Fruit fly (Drosophila melanogaster) whole organism, wandering third instar larva: ENCODE measurements around the gene CG31381.

Experiments
- Hnf4 ChIP-seq: fragments of 200-800 bp; sonication (Bioruptor generic); optimal IDR thresholded peaks from 2 replicates; lab custom pipeline; 2016; ENCODE audit warnings: missing biosample characterization, mild to moderate bottlenecking, missing genetic modification characterization
- Jra ChIP-seq: sonication (Bioruptor generic); optimal IDR thresholded peaks from 2 replicates; lab custom pipeline; 2016; ENCODE audit warnings: missing biosample characterization, missing genetic modification characterization
- OdsH ChIP-seq: fragments of 200-800 bp; sonication (Bioruptor generic); optimal IDR thresholded peaks from 2 replicates; lab custom pipeline; 2016; ENCODE audit warnings: missing biosample characterization, mild to moderate bottlenecking, missing genetic modification characterization
- Sp1 ChIP-seq: fragments of 200-800 bp; sonication (Bioruptor generic); optimal IDR thresholded peaks from 3 replicates; lab custom pipeline; 2019; ENCODE audit warnings: missing biosample characterization, mild to moderate bottlenecking, missing genetic modification characterization, moderate library complexity
- fru ChIP-seq: fragments of 200-800 bp; sonication (Bioruptor generic); optimal IDR thresholded peaks from 3 replicates; lab custom pipeline; 2016; ENCODE audit warnings: missing biosample characterization, mild to moderate bottlenecking, missing genetic modification characterization
- h ChIP-seq: fragments of 200-800 bp; sonication (Bioruptor generic); optimal IDR thresholded peaks from 3 replicates; lab custom pipeline; 2016; ENCODE audit warnings: missing biosample characterization, mild to moderate bottlenecking, missing genetic modification characterization
- jim ChIP-seq: fragments of 175-275, 200-325 bp; sonication (Bioruptor generic); optimal IDR thresholded peaks from 2 replicates; lab custom pipeline; 2016; ENCODE audit warnings: missing biosample characterization, mild to moderate bottlenecking, missing genetic modification characterization
- sv ChIP-seq: fragments of 200-800 bp; sonication (Bioruptor generic); optimal IDR thresholded peaks from 3 replicates; lab custom pipeline; 2016; ENCODE audit warnings: missing biosample characterization, missing genetic modification characterization
- woc ChIP-seq: sonication (Bioruptor generic); optimal IDR thresholded peaks from 2 replicates; lab custom pipeline; 2016; ENCODE audit warnings: missing biosample characterization, mild to moderate bottlenecking, missing genetic modification characterization

dm6 chr3R:24875939-24876842 lies 654 bp upstream of the CG31381 start, which contains the start of gene CG3744:
- TF ChIP-seq Sp1: peak; percentile 81
- TF ChIP-seq woc (GFP tag; lab: Kevin White, UChicago): peak; percentile 88
- TF ChIP-seq Jra (GFP tag; lab: Kevin White, UChicago): no peak
- TF ChIP-seq h: peak; percentile 78
- TF ChIP-seq Hnf4 (GFP tag; lab: Kevin White, UChicago): no peak
- peak; percentile 59 for TF ChIP-seq fru
- peak; percentile 61 for TF ChIP-seq OdsH (GFP tag; lab: Kevin White, UChicago)
- peak; percentile 86 for TF ChIP-seq sv
- peak; percentile 54 for TF ChIP-seq jim (GFP tag; lab: Kevin White, UChicago)
